Worm (Caenorhabditis elegans) whole organism, early embryonic: ENCODE data around the gene ugt-38.
A peak's percentile ranks its signal among the peaks of the same experiment; 100 is the strongest.

Experiments
- B0310.2 ChIP-seq: sonication (generic microtip); optimal IDR thresholded peaks from 2 replicates; lab custom pipeline; 2016; ENCODE audit warnings: mild to moderate bottlenecking, missing genetic modification characterization, missing compliant biosample characterization
- F13C5.2 ChIP-seq: sonication (generic microtip); optimal IDR thresholded peaks from 2 replicates; lab custom pipeline; 2017; ENCODE audit warnings: mild to moderate bottlenecking, missing genetic modification characterization, inconsistent platforms, missing compliant biosample characterization
- aly-1 ChIP-seq: sonication (generic microtip); optimal IDR thresholded peaks from 2 replicates; lab custom pipeline; 2016; ENCODE audit warnings: missing genetic modification characterization, missing compliant biosample characterization
- ama-1 ChIP-seq: fragments of 150-350 bp; optimal IDR thresholded peaks from 2 replicates; lab custom pipeline; 2014
- ceh-13 ChIP-seq: fragments of 200-800 bp; sonication (Bioruptor generic); optimal IDR thresholded peaks from 2 replicates; lab custom pipeline; 2018; ENCODE audit warnings: mild to moderate bottlenecking, missing genetic modification characterization, missing compliant biosample characterization
- ceh-36 ChIP-seq: sonication (generic microtip); optimal IDR thresholded peaks from 2 replicates; lab custom pipeline; 2016; ENCODE audit warnings: missing genetic modification characterization, inconsistent platforms, missing compliant biosample characterization
- ets-7 ChIP-seq: sonication (generic microtip); optimal IDR thresholded peaks from 2 replicates; lab custom pipeline; 2016; ENCODE audit warnings: missing genotype, missing genetic modification characterization, missing compliant biosample characterization
- flt-1 ChIP-seq: fragments of 200-800 bp; sonication (Bioruptor generic); IDR thresholded peaks from 2 replicates; pipeline ENCODE4 v1.3.6; 2022; ENCODE audit warnings: missing genetic modification characterization, missing compliant biosample characterization
- hmbx-1 ChIP-seq: sonication (generic microtip); optimal IDR thresholded peaks from 2 replicates; lab custom pipeline; 2016; ENCODE audit warnings: mild to moderate bottlenecking, missing genetic modification characterization, missing compliant biosample characterization
- hmg-4 ChIP-seq: fragments of 200-800 bp; sonication (Bioruptor generic); optimal IDR thresholded peaks from 2 replicates; lab custom pipeline; 2018; ENCODE audit warnings: mild to moderate bottlenecking, missing genetic modification characterization, missing compliant biosample characterization
- hnd-1 ChIP-seq: sonication (generic microtip); optimal IDR thresholded peaks from 2 replicates; lab custom pipeline; 2016; ENCODE audit warnings: missing genetic modification characterization, missing compliant biosample characterization
- pes-1 ChIP-seq: fragments of 200-800 bp; sonication (Bioruptor generic); IDR thresholded peaks from 2 replicates; pipeline ENCODE4 v1.3.6; 2022; ENCODE audit warnings: missing genetic modification reagents, missing genetic modification characterization, missing compliant biosample characterization
- scrt-1 ChIP-seq: fragments of 200-800 bp; sonication (Bioruptor generic); IDR thresholded peaks from 2 replicates; pipeline ENCODE4 v1.3.6; 2022; ENCODE audit warnings: missing genetic modification characterization, missing compliant biosample characterization
- sea-1 ChIP-seq: fragments of 200-800 bp; sonication (Bioruptor generic); conservative IDR thresholded peaks from 2 replicates; pipeline ENCODE4 v1.3.6; 2022; ENCODE audit warnings: missing genetic modification characterization, missing compliant biosample characterization
- tbx-11 ChIP-seq: fragments of 200-800 bp; sonication (Bioruptor generic); IDR thresholded peaks from 2 replicates; pipeline ENCODE4 v1.3.6; 2022; ENCODE audit warnings: missing genetic modification characterization, missing compliant biosample characterization
- tbx-37 ChIP-seq: fragments of 200-800 bp; sonication (Bioruptor generic); conservative IDR thresholded peaks from 2 replicates; pipeline ENCODE4 v1.3.6; 2022; ENCODE audit warnings: missing genetic modification reagents, missing genetic modification characterization, missing compliant biosample characterization
- tra-4 ChIP-seq: sonication (generic microtip); optimal IDR thresholded peaks from 2 replicates; lab custom pipeline; 2017; ENCODE audit warnings: missing genetic modification characterization, missing compliant biosample characterization

The ugt-38 gene

ce11 chrV:7147370-7147769, at the start of gene ugt-38:
ugt-38 (minus strand) TSS chrV:7147470.
- TF ChIP-seq ama-1, result no peak
- no peak for TF ChIP-seq flt-1 (GFP tag; lab: Robert Waterston, UW)
- no peak for TF ChIP-seq hnd-1
- TF ChIP-seq F13C5.2 (tag; lab: Kevin White, UChicago), result no peak
- TF ChIP-seq ceh-13, result no peak
- no peak for TF ChIP-seq tbx-11
- no peak for TF ChIP-seq aly-1 (tag; lab: Kevin White, UChicago)
- no peak for TF ChIP-seq hmg-4 (GFP tag; lab: Kevin White, UChicago)
- no peak for TF ChIP-seq pes-1 (GFP tag; lab: Robert Waterston, UW)
- TF ChIP-seq scrt-1, result no peak
- TF ChIP-seq sea-1 (GFP tag; lab: Robert Waterston, UW), result no peak
- no peak for TF ChIP-seq B0310.2 (tag; lab: Kevin White, UChicago)
- TF ChIP-seq tbx-37, result no peak
- TF ChIP-seq ceh-36 (tag; lab: Kevin White, UChicago), result no peak
- TF ChIP-seq ets-7 (tag; lab: Kevin White, UChicago), result no peak
- no peak for TF ChIP-seq tra-4 (tag; lab: Kevin White, UChicago)
- no peak for TF ChIP-seq hmbx-1 (tag; lab: Kevin White, UChicago)

- TF ChIP-seq ceh-36 (tag; lab: Kevin White, UChicago), result no peak
- TF ChIP-seq hmbx-1 (tag; lab: Kevin White, UChicago), result no peak
- no peak for TF ChIP-seq ets-7 (tag; lab: Kevin White, UChicago)
- TF ChIP-seq scrt-1, result no peak
- TF ChIP-seq tra-4 (tag; lab: Kevin White, UChicago), result no peak
- no peak for TF ChIP-seq hmg-4 (GFP tag; lab: Kevin White, UChicago)
- no peak for TF ChIP-seq B0310.2 (tag; lab: Kevin White, UChicago)
- TF ChIP-seq flt-1 (GFP tag; lab: Robert Waterston, UW), result no peak
- TF ChIP-seq ama-1, result no peak
- no peak for TF ChIP-seq aly-1 (tag; lab: Kevin White, UChicago)
- no peak for TF ChIP-seq hnd-1
- no peak for TF ChIP-seq sea-1 (GFP tag; lab: Robert Waterston, UW)
- TF ChIP-seq tbx-37, result no peak
Observed at ce11 chrV:7197036-7197435, 49.8 kb upstream of the ugt-38 start.

ce11 chrV:7196498-7196966, 49.3 kb upstream of the ugt-38 start, which contains the start of gene F09G2.2:
F09G2.2 (plus strand) TSS chrV:7196916.
- peak; percentile 19 for TF ChIP-seq hmg-4 (GFP tag; lab: Kevin White, UChicago)
- TF ChIP-seq ets-7 (tag; lab: Kevin White, UChicago), result no peak
- TF ChIP-seq B0310.2 (tag; lab: Kevin White, UChicago), result no peak
- TF ChIP-seq scrt-1, result no peak
- 0 out of 2 replicates have a peak, but pooled peaks have one; percentile 12 for TF ChIP-seq flt-1 (GFP tag; lab: Robert Waterston, UW)
- TF ChIP-seq F13C5.2 (tag; lab: Kevin White, UChicago), result peak; percentile 59

- no peak for TF ChIP-seq tbx-11
- no peak for TF ChIP-seq ama-1
- TF ChIP-seq hnd-1, result no peak
- no peak for TF ChIP-seq ceh-13
- no peak for TF ChIP-seq ceh-36 (tag; lab: Kevin White, UChicago)
- TF ChIP-seq ets-7 (tag; lab: Kevin White, UChicago), result no peak
- no peak for TF ChIP-seq scrt-1
- TF ChIP-seq hmg-4 (GFP tag; lab: Kevin White, UChicago), result no peak
- no peak for TF ChIP-seq pes-1 (GFP tag; lab: Robert Waterston, UW)
- TF ChIP-seq F13C5.2 (tag; lab: Kevin White, UChicago), result no peak
- no peak for TF ChIP-seq tbx-37
- TF ChIP-seq hmbx-1 (tag; lab: Kevin White, UChicago), result no peak
- no peak for TF ChIP-seq sea-1 (GFP tag; lab: Robert Waterston, UW)
- TF ChIP-seq aly-1 (tag; lab: Kevin White, UChicago), result no peak
- TF ChIP-seq B0310.2 (tag; lab: Kevin White, UChicago), result no peak
- TF ChIP-seq tra-4 (tag; lab: Kevin White, UChicago), result no peak
- no peak for TF ChIP-seq flt-1 (GFP tag; lab: Robert Waterston, UW)
Observed at ce11 chrV:7196037-7196436, 48.8 kb upstream of the ugt-38 start, which contains the start of gene attf-2. attf-2 (minus strand) TSS chrV:7196137.

- no peak for TF ChIP-seq ets-7 (tag; lab: Kevin White, UChicago)
- TF ChIP-seq ceh-13, result no peak
- no peak for TF ChIP-seq hmg-4 (GFP tag; lab: Kevin White, UChicago)
- TF ChIP-seq B0310.2 (tag; lab: Kevin White, UChicago), result no peak
- no peak for TF ChIP-seq F13C5.2 (tag; lab: Kevin White, UChicago)
- TF ChIP-seq hmbx-1 (tag; lab: Kevin White, UChicago), result no peak
- no peak for TF ChIP-seq ceh-36 (tag; lab: Kevin White, UChicago)
- no peak for TF ChIP-seq hnd-1
- no peak for TF ChIP-seq tra-4 (tag; lab: Kevin White, UChicago)
- TF ChIP-seq aly-1 (tag; lab: Kevin White, UChicago), result no peak
Observed at ce11 chrV:7194818-7195217, 47.5 kb upstream of the ugt-38 start.

- TF ChIP-seq ets-7 (tag; lab: Kevin White, UChicago), result no peak
- no peak for TF ChIP-seq tbx-37
- no peak for TF ChIP-seq tra-4 (tag; lab: Kevin White, UChicago)
- TF ChIP-seq ceh-13, result no peak
- TF ChIP-seq ceh-36 (tag; lab: Kevin White, UChicago), result no peak
- TF ChIP-seq sea-1 (GFP tag; lab: Robert Waterston, UW), result no peak
- no peak for TF ChIP-seq tbx-11
- TF ChIP-seq ama-1, result no peak
- no peak for TF ChIP-seq hnd-1
- no peak for TF ChIP-seq scrt-1
- no peak for TF ChIP-seq aly-1 (tag; lab: Kevin White, UChicago)
- no peak for TF ChIP-seq pes-1 (GFP tag; lab: Robert Waterston, UW)
- no peak for TF ChIP-seq hmbx-1 (tag; lab: Kevin White, UChicago)
- no peak for TF ChIP-seq B0310.2 (tag; lab: Kevin White, UChicago)
- TF ChIP-seq F13C5.2 (tag; lab: Kevin White, UChicago), result no peak
- no peak for TF ChIP-seq hmg-4 (GFP tag; lab: Kevin White, UChicago)
Observed at ce11 chrV:7193562-7193961, 46.3 kb upstream of the ugt-38 start, which contains the start of gene F09G2.8. F09G2.8 (minus strand) TSS chrV:7193662.

ce11 chrV:7187295-7187694, 40.0 kb upstream of the ugt-38 start:
- TF ChIP-seq pes-1 (GFP tag; lab: Robert Waterston, UW), result no peak
- TF ChIP-seq tbx-37, result no peak
